Fruit fly (Drosophila melanogaster) whole organism, embryonic: ENCODE data around the gene SrpRbeta.

ENCODE experiments used
- Asciz ChIP-seq: fragments of 200-800 bp; sonication (Bioruptor generic); optimal IDR thresholded peaks from 2 replicates; lab custom pipeline; 2017; ENCODE audit warnings: missing biosample characterization, mild to moderate bottlenecking, missing genetic modification characterization, missing genetic modification reagents
- Bteb2 ChIP-seq: fragments of 200-800 bp; sonication (Bioruptor generic); optimal IDR thresholded peaks from 2 replicates; lab custom pipeline; 2016; ENCODE audit warnings: missing biosample characterization, missing genetic modification characterization
- CG10147 ChIP-seq: fragments of 200-800 bp; sonication (Bioruptor generic); optimal IDR thresholded peaks from 2 replicates; lab custom pipeline; 2019; ENCODE audit warnings: missing biosample characterization, mild to moderate bottlenecking, missing genetic modification characterization, moderate library complexity
- CG10654 ChIP-seq: fragments of 200-800 bp; sonication (Bioruptor generic); optimal IDR thresholded peaks from 2 replicates; lab custom pipeline; 2016; ENCODE audit warnings: missing biosample characterization, missing genetic modification characterization
- CG10959 ChIP-seq: fragments of 200-800 bp; sonication (Bioruptor generic); IDR thresholded peaks from 2 replicates; pipeline ENCODE4 v1.3.6; 2022; ENCODE audit warnings: missing biosample characterization, missing genetic modification characterization
- CG11093 ChIP-seq: fragments of 200-800 bp; sonication (Bioruptor generic); IDR thresholded peaks from 3 replicates; pipeline ENCODE4 v1.3.6; 2022; ENCODE audit warnings: missing biosample characterization, missing genetic modification characterization
- CG11560 ChIP-seq: fragments of 200-800 bp; sonication (Bioruptor generic); IDR thresholded peaks from 3 replicates; pipeline ENCODE4 v1.3.6; 2022; ENCODE audit warnings: missing biosample characterization, missing genetic modification characterization
- CG11723 ChIP-seq: fragments of 200-800 bp; sonication (Bioruptor generic); optimal IDR thresholded peaks from 2 replicates; lab custom pipeline; 2017; ENCODE audit warnings: missing biosample characterization, mild to moderate bottlenecking, missing genetic modification characterization
- CG12155 ChIP-seq: fragments of 200-800 bp; sonication (Bioruptor generic); optimal IDR thresholded peaks from 3 replicates; lab custom pipeline; 2016; ENCODE audit warnings: missing biosample characterization, missing genetic modification characterization
- CG13624 ChIP-seq: fragments of 200-800 bp; sonication (Bioruptor generic); optimal IDR thresholded peaks from 2 replicates; lab custom pipeline; 2016; ENCODE audit warnings: missing biosample characterization, missing genetic modification characterization
- CG13894 ChIP-seq: fragments of 200-800 bp; sonication (Bioruptor generic); optimal IDR thresholded peaks from 3 replicates; lab custom pipeline; 2018; ENCODE audit warnings: missing biosample characterization, mild to moderate bottlenecking, missing genetic modification characterization, moderate library complexity
- CG17186 ChIP-seq: fragments of 200-800 bp; sonication (Bioruptor generic); optimal IDR thresholded peaks from 3 replicates; lab custom pipeline; 2017; ENCODE audit warnings: missing biosample characterization, missing genetic modification reagents, missing genetic modification characterization
- CG18011 ChIP-seq: fragments of 200-800 bp; sonication (Bioruptor generic); optimal IDR thresholded peaks from 2 replicates; lab custom pipeline; 2017; ENCODE audit warnings: missing biosample characterization, missing genetic modification characterization, mild to moderate bottlenecking, moderate library complexity, missing genotype
- CG30020 ChIP-seq: fragments of 200-800 bp; optimal IDR thresholded peaks from 2 replicates; lab custom pipeline; 2019; ENCODE audit warnings: missing biosample characterization, mild to moderate bottlenecking, missing genetic modification characterization, moderate library complexity
- CG3065 ChIP-seq: fragments of 200-800 bp; sonication (Bioruptor generic); optimal IDR thresholded peaks from 2 replicates; lab custom pipeline; 2016; ENCODE audit warnings: missing biosample characterization, missing genetic modification characterization
- CG31365 ChIP-seq: fragments of 200-800 bp; sonication (Bioruptor generic); optimal IDR thresholded peaks from 2 replicates; lab custom pipeline; 2018; ENCODE audit warnings: missing biosample characterization, mild to moderate bottlenecking, missing genetic modification characterization
- CG32767 ChIP-seq: fragments of 200-800 bp; sonication (Bioruptor generic); IDR thresholded peaks from 2 replicates; pipeline ENCODE4 v1.3.6; 2022; ENCODE audit warnings: missing biosample characterization, missing genetic modification characterization
- CG3726 ChIP-seq: fragments of 200-800 bp; sonication (Bioruptor generic); IDR thresholded peaks from 3 replicates; pipeline ENCODE4, ENCODE4 v1.3.6; 2022; ENCODE audit warnings: missing biosample characterization, missing genetic modification characterization
- CG4328 ChIP-seq: fragments of 200-800 bp; sonication (Bioruptor generic); optimal IDR thresholded peaks from 3 replicates; lab custom pipeline; 2017; ENCODE audit warnings: missing biosample characterization, missing genetic modification reagents, missing genetic modification characterization
- CG4854 ChIP-seq: fragments of 200-800 bp; sonication (Bioruptor generic); optimal IDR thresholded peaks from 2 replicates; lab custom pipeline; 2016; ENCODE audit warnings: missing biosample characterization, missing genetic modification characterization, inconsistent platforms
- CG6683 ChIP-seq: fragments of 200-800 bp; sonication (Bioruptor generic); optimal IDR thresholded peaks from 2 replicates; lab custom pipeline; 2017; ENCODE audit warnings: missing biosample characterization, mild to moderate bottlenecking, missing genetic modification characterization, missing genetic modification reagents
- CG7786 ChIP-seq: fragments of 200-800 bp; sonication (Bioruptor generic); optimal IDR thresholded peaks from 2 replicates; lab custom pipeline; 2016; ENCODE audit warnings: missing biosample characterization, missing genetic modification characterization
- CG7987 ChIP-seq: fragments of 200-800 bp; sonication (Bioruptor generic); optimal IDR thresholded peaks from 2 replicates; lab custom pipeline; 2018; ENCODE audit warnings: missing biosample characterization, mild to moderate bottlenecking, missing genetic modification characterization, moderate library complexity
- CG8281 ChIP-seq: fragments of 200-800 bp; sonication (Bioruptor generic); optimal IDR thresholded peaks from 2 replicates; lab custom pipeline; 2018; ENCODE audit warnings: missing biosample characterization, mild to moderate bottlenecking, missing genetic modification characterization, moderate library complexity
- CG8478 ChIP-seq: fragments of >200 bp; optimal IDR thresholded peaks from 2 replicates; lab custom pipeline; 2018
- CG8924 ChIP-seq: fragments of 200-800 bp; optimal IDR thresholded peaks from 3 replicates; lab custom pipeline; 2019; ENCODE audit warnings: missing biosample characterization, mild to moderate bottlenecking, missing genetic modification characterization, moderate library complexity
- CG9215 ChIP-seq: fragments of 200-800 bp; sonication (Bioruptor generic); IDR thresholded peaks from 2 replicates; pipeline ENCODE4 v1.3.6; 2022; ENCODE audit warnings: missing biosample characterization, missing genetic modification characterization
- CHES-1-like ChIP-seq: fragments of 200-800 bp; sonication (Bioruptor generic); optimal IDR thresholded peaks from 2 replicates; lab custom pipeline; 2016; ENCODE audit warnings: missing biosample characterization, missing genetic modification characterization
- Dad ChIP-seq: fragments of 200-800 bp; sonication (Bioruptor generic); optimal IDR thresholded peaks from 3 replicates; lab custom pipeline; 2016; ENCODE audit warnings: missing biosample characterization, missing genetic modification characterization
- Doc2 ChIP-seq: fragments of 200-800 bp; sonication (Bioruptor generic); IDR thresholded peaks from 2 replicates; pipeline ENCODE4 v1.3.6; 2022; ENCODE audit warnings: missing biosample characterization, missing genetic modification characterization
- Drgx ChIP-seq: fragments of 200-800 bp; sonication (Bioruptor generic); IDR thresholded peaks from 2 replicates; pipeline ENCODE4 v1.3.6; 2022; ENCODE audit warnings: missing biosample characterization, missing genetic modification characterization
- GATAe ChIP-seq: fragments of 200-800 bp; sonication (Bioruptor generic); conservative IDR thresholded peaks from 2 replicates; pipeline ENCODE4 v1.3.6; 2022; ENCODE audit warnings: missing biosample characterization, missing genetic modification characterization
- Hmx ChIP-seq: fragments of 200-800 bp; sonication (Bioruptor generic); optimal IDR thresholded peaks from 2 replicates; lab custom pipeline; 2016; ENCODE audit warnings: missing biosample characterization, missing genetic modification characterization
- Lpt ChIP-seq: fragments of >200 bp; optimal IDR thresholded peaks from 2 replicates; lab custom pipeline; 2018; ENCODE audit warnings: missing biosample characterization, missing genetic modification characterization
- PHDP ChIP-seq: fragments of 200-800 bp; sonication (Bioruptor generic); optimal IDR thresholded peaks from 3 replicates; lab custom pipeline; 2018; ENCODE audit warnings: missing biosample characterization, mild to moderate bottlenecking, missing genetic modification characterization, moderate library complexity
- Rx ChIP-seq: fragments of 200-800 bp; sonication (Bioruptor generic); IDR thresholded peaks from 2 replicates; pipeline ENCODE4 v1.3.6; 2022; ENCODE audit warnings: missing biosample characterization, missing genetic modification characterization
- Ssrp ChIP-seq: fragments of 200-800 bp; sonication (Bioruptor generic); optimal IDR thresholded peaks from 2 replicates; lab custom pipeline; 2018; ENCODE audit warnings: missing biosample characterization, mild to moderate bottlenecking, missing genetic modification characterization, moderate library complexity
- bigmax ChIP-seq: fragments of 200-800 bp; sonication (Bioruptor generic); optimal IDR thresholded peaks from 2 replicates; lab custom pipeline; 2018; ENCODE audit warnings: missing biosample characterization, mild to moderate bottlenecking, missing genetic modification characterization
- dmrt11E ChIP-seq: fragments of 200-800 bp; sonication (Bioruptor generic); optimal IDR thresholded peaks from 3 replicates; lab custom pipeline; 2018; ENCODE audit warnings: missing biosample characterization, mild to moderate bottlenecking, missing genetic modification characterization, moderate library complexity
- dysf ChIP-seq: fragments of 200-800 bp; sonication (Bioruptor generic); IDR thresholded peaks from 3 replicates; pipeline ENCODE4 v1.3.6; 2022; ENCODE audit warnings: missing biosample characterization, missing genetic modification characterization
- jumu ChIP-seq: fragments of 200-800 bp; sonication (Bioruptor generic); optimal IDR thresholded peaks from 3 replicates; lab custom pipeline; 2016; ENCODE audit warnings: missing biosample characterization, missing genetic modification characterization
- kah ChIP-seq: fragments of 200-800 bp; sonication (Bioruptor generic); optimal IDR thresholded peaks from 2 replicates; lab custom pipeline; 2018; ENCODE audit warnings: missing biosample characterization, mild to moderate bottlenecking, missing genetic modification characterization
- knrl ChIP-seq: fragments of 200-800 bp; sonication (Bioruptor generic); IDR thresholded peaks from 3 replicates; pipeline ENCODE4 v1.3.6; 2022; ENCODE audit warnings: missing biosample characterization, missing genetic modification characterization; ENCODE audit not compliant: partially characterized antibody
- lilli ChIP-seq: fragments of 200-800 bp; sonication (Bioruptor generic); optimal IDR thresholded peaks from 3 replicates; lab custom pipeline; 2016; ENCODE audit warnings: missing biosample characterization, missing genetic modification characterization
- sens-2 ChIP-seq: fragments of 200-800 bp; sonication (Bioruptor generic); IDR thresholded peaks from 2 replicates; pipeline ENCODE4 v1.3.6; 2022; ENCODE audit warnings: missing biosample characterization, missing genetic modification characterization
- seq ChIP-seq: fragments of 200-800 bp; sonication (Bioruptor generic); IDR thresholded peaks from 2 replicates; pipeline ENCODE4 v1.3.6; 2022; ENCODE audit warnings: missing biosample characterization, missing genetic modification characterization
- tll ChIP-seq, 2 experiments: fragments of 200-800 bp in 1 of 2; fragments of >200 bp in 1 of 2; sonication (Bioruptor generic) in 1 of 2; optimal IDR thresholded peaks; 2 replicates each; lab custom pipeline; 2017 to 2019; ENCODE audit warnings: missing biosample characterization in 2 of 2, missing genetic modification characterization in 2 of 2, mild to moderate bottlenecking in 1 of 2, moderate library complexity in 1 of 2
- ttk ChIP-seq: fragments of 200-800 bp; sonication (Bioruptor generic); IDR thresholded peaks from 2 replicates; pipeline ENCODE4 v2.1.2; 2022; ENCODE audit warnings: missing biosample characterization, missing genetic modification characterization
- vvl ChIP-seq: fragments of 200-800 bp; sonication (Bioruptor generic); IDR thresholded peaks from 2 replicates; pipeline ENCODE4 v1.3.6; 2022; ENCODE audit warnings: missing biosample characterization, missing genetic modification characterization
- z ChIP-seq: fragments of 200-800 bp; sonication (Bioruptor generic); IDR thresholded peaks from 3 replicates; pipeline ENCODE4 v1.3.6; 2022; ENCODE audit warnings: missing biosample characterization, missing genetic modification characterization

SrpRbeta gene

DNA sequence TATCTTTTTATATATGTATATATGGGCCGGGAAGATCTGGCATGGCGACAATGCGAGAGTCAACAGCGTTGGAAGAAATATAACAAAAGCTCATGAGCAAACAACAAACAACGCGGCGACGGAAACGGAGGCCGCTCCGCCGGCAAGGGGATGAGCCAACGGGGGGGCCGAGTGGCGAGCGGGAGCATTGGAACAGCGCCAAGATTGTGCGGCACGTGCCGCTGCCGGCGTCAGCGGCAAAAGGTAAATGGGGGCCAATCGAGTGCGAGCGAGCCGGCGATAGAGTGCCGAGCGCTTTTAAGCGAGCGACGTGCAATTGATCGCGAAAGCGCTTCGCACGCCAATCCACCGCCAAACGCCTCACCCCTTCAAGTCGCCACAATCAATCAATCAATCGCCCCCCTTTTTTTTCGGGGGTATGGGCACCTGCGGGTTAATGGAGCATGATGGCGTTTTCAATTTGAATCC is 23.5 kb downstream of the SrpRbeta start (continued):
- TF ChIP-seq Drgx (GFP tag; lab: Robert Waterston, UW) (0 out of 2 replicates have a peak, but pooled peaks have one; percentile 24), CG11560 (tag; lab: Robert Waterston, UW) (no peak), CG31365 (tag; lab: Kevin White, UChicago) (peak; percentile 22), CG8281 (peak; percentile 74), CG3065 (GFP tag; lab: Kevin White, UChicago) (peak; percentile 35), CG3726 (no peak), CG13624 (GFP tag; lab: Kevin White, UChicago) (peak; percentile 60), PHDP (tag; lab: Kevin White, UChicago) (peak; percentile 66), CHES-1-like (GFP tag; lab: Kevin White, UChicago) (peak; percentile 8), CG8478 (lab: Kevin White, UChicago) (no peak), Ssrp (tag; lab: Kevin White, UChicago) (peak; percentile 7), CG7987 (GFP tag; lab: Kevin White, UChicago) (peak; percentile 71), Lpt (no peak), CG11093 (GFP tag; lab: Robert Waterston, UW) (peak; percentile 13; the same call in 1 of the 3 replicates), CG9215 (GFP tag; lab: Robert Waterston, UW) (no peak; the same call in 1 of the 2 replicates), CG30020 (tag; lab: Kevin White, UChicago) (no peak), CG4328 (peak; percentile 78), jumu (GFP tag; lab: Kevin White, UChicago) (peak; percentile 39), dmrt11E (tag; lab: Kevin White, UChicago) (peak; percentile 40), kah (GFP tag; lab: Kevin White, UChicago) (peak; percentile 47), CG7786 (GFP tag; lab: Kevin White, UChicago) (no peak), CG32767 (GFP tag; lab: Robert Waterston, UW) (peak; percentile 8; the same call in 1 of the 2 replicates), Doc2 (GFP tag; lab: Robert Waterston, UW) (no peak), knrl (0 out of 3 replicates have a peak, but pooled peaks have one; percentile 28), Dad (GFP tag; lab: Kevin White, UChicago) (peak; percentile 10), CG4854 (peak; percentile 5), CG18011 (GFP tag; lab: Kevin White, UChicago) (no peak), tll (GFP tag; optimal IDR thresholded peaks at IDR 0.05; lab: Kevin White, UChicago) (no peak), Bteb2 (peak; percentile 19), CG12155 (GFP tag; lab: Kevin White, UChicago) (no peak), vvl (GFP tag; lab: Robert Waterston, UW) (peak; percentile 59; the same call in 1 of the 2 replicates), CG13894 (tag; lab: Kevin White, UChicago) (peak; percentile 55), GATAe (GFP tag; lab: Robert Waterston, UW) (peak; percentile 67), CG10147 (GFP tag; lab: Kevin White, UChicago) (peak; percentile 53), bigmax (GFP tag; lab: Kevin White, UChicago) (no peak), seq (peak; percentile 69; the same call in 1 of the 2 replicates), Rx (GFP tag; lab: Robert Waterston, UW) (peak; percentile 7; the same call in 1 of the 2 replicates), CG8924 (tag; lab: Kevin White, UChicago) (peak; percentile 37), ttk (GFP tag; lab: Robert Waterston, UW) (peak; percentile 55; the same call in 1 of the 2 replicates), CG10959 (GFP tag; lab: Robert Waterston, UW) (peak; percentile 36; the same call in 1 of the 2 replicates), Hmx (GFP tag; lab: Kevin White, UChicago) (no peak), CG6683 (GFP tag; lab: Kevin White, UChicago) (peak; percentile 77), dysf (GFP tag; lab: Robert Waterston, UW) (0 out of 3 replicates have a peak, but pooled peaks have one; percentile 36), sens-2 (GFP tag; lab: Robert Waterston, UW) (0 out of 2 replicates have a peak, but pooled peaks have one; percentile 38), lilli (GFP tag; lab: Kevin White, UChicago) (peak; percentile 33), Asciz (peak; percentile 79), CG10654 (GFP tag; lab: Kevin White, UChicago) (peak; percentile 46), CG17186 (GFP tag; lab: Kevin White, UChicago) (no peak), z (GFP tag; lab: Robert Waterston, UW) (peak; percentile 63; the same call in 1 of the 3 replicates), CG11723 (GFP tag; lab: Kevin White, UChicago) (peak; percentile 79)
